Fruit fly (Drosophila melanogaster): Measurements from ENCODE around the gene CG9921.

- no peak for TF ChIP-seq CG10348 (GFP tag; IDR thresholded peaks at IDR 0.05)
- no peak for TF ChIP-seq rn (GFP tag; IDR thresholded peaks at IDR 0.05)
- no peak for TF ChIP-seq CG8301 (tag; optimal IDR thresholded peaks at IDR 0.05)
- TF ChIP-seq CG13204 (GFP tag; optimal IDR thresholded peaks at IDR 0.05) = no peak
- TF ChIP-seq CG9948 (tag; optimal IDR thresholded peaks at IDR 0.05) = no peak
- TF ChIP-seq EcR (GFP tag; optimal IDR thresholded peaks at IDR 0.05) = no peak
- no peak for TF ChIP-seq CG15710 (tag; optimal IDR thresholded peaks at IDR 0.05)
- no peak for TF ChIP-seq Snoo (tag; optimal IDR thresholded peaks at IDR 0.05)
These were observed 2.7 kb downstream of the CG9921 start, which contains the start of gene CG9919 for dm6 chrX:16330659-16331058.
